Worm (Caenorhabditis elegans) whole organism, midembryonic: ENCODE results near the gene best-5.

Experiments
- T22C8.4 ChIP-seq: fragments of 200-800 bp; sonication (Bioruptor generic); IDR thresholded peaks from 2 replicates; pipeline ENCODE4 v1.3.6; 2022; ENCODE audit warnings: missing genetic modification characterization, missing compliant biosample characterization
- flt-1 ChIP-seq: fragments of 200-800 bp; sonication (Bioruptor generic); IDR thresholded peaks from 2 replicates; pipeline ENCODE4 v1.3.6; 2022; ENCODE audit warnings: missing genetic modification characterization, missing compliant biosample characterization
- klf-2 ChIP-seq: fragments of 200-800 bp; sonication (Bioruptor generic); conservative IDR thresholded peaks from 2 replicates; pipeline ENCODE4 v1.3.6; 2022; ENCODE audit warnings: missing genetic modification reagents, missing genetic modification characterization, missing compliant biosample characterization
- med-1 ChIP-seq: sonication (generic microtip); optimal IDR thresholded peaks from 2 replicates; lab custom pipeline; 2017; ENCODE audit warnings: missing genetic modification characterization, mild to moderate bottlenecking, missing compliant biosample characterization, antibody characterized with exemption, missing genetic modification reagents; ENCODE audit not compliant: insufficient read depth
- tab-1 ChIP-seq: fragments of 200-800 bp; sonication (Bioruptor generic); IDR thresholded peaks from 2 replicates; pipeline ENCODE4 v1.3.6; 2022; ENCODE audit warnings: missing genetic modification characterization, missing compliant biosample characterization
- ztf-23 ChIP-seq: fragments of 200-800 bp; sonication (Bioruptor generic); IDR thresholded peaks from 2 replicates; pipeline ENCODE4 v1.3.6; 2022; ENCODE audit warnings: missing genetic modification reagents, missing genetic modification characterization, missing compliant biosample characterization
- ztf-29 ChIP-seq: fragments of 200-800 bp; sonication (Bioruptor generic); IDR thresholded peaks from 2 replicates; pipeline ENCODE4 v1.3.6; 2022; ENCODE audit warnings: missing genetic modification reagents, missing genetic modification characterization, missing compliant biosample characterization

- TF ChIP-seq tab-1, result no peak
- no peak for TF ChIP-seq ztf-29 (GFP tag; lab: Robert Waterston, UW)
- TF ChIP-seq flt-1 (GFP tag; lab: Robert Waterston, UW), result no peak
- TF ChIP-seq T22C8.4 (GFP tag; lab: Robert Waterston, UW), result no peak
- no peak for TF ChIP-seq klf-2 (GFP tag; lab: Robert Waterston, UW)
- no peak for TF ChIP-seq med-1 (GFP tag; lab: Kevin White, UChicago)
- no peak for TF ChIP-seq ztf-23 (GFP tag; lab: Robert Waterston, UW)
Measured at ce11 chrIII:9661119-9661518, 28.9 kb downstream of the best-5 start.
